Worm (Caenorhabditis elegans): Measurements from ENCODE around the gene tut-2.

DNA sequence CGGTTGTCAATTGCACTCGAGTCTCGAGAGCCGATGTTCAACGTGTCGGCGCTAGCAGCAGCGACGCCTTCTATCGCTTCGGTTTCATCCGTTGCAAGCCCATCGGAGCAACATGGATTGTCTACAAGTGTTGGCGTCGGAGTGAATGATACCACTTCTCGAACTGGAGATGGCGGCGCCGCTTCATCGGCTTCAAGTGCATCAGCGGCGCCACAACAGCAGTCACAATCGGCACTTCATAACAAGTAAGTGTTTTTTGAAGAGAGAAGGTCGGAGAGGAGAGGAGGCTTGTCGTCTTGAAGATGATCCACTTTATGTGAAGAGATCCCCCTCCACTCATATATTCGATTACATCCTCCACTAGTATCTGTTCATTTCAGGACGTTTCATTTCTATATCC is 14.6 kb downstream of the tut-2 start:
- TF ChIP-seq zag-1 (tag; optimal IDR thresholded peaks at IDR 0.05) (no peak), egl-27 (tag; optimal IDR thresholded peaks at IDR 0.05) (no peak), nhr-77 (tag; optimal IDR thresholded peaks at IDR 0.05) (no peak), aly-2 (tag; optimal IDR thresholded peaks at IDR 0.05) (no peak), mdl-1 (tag; optimal IDR thresholded peaks at IDR 0.05) (no peak), ztf-1 (GFP tag; conservative IDR thresholded peaks at IDR 0.05) (no peak), R02D3.7 (tag; optimal IDR thresholded peaks at IDR 0.05) (no peak), nhr-237 (tag; optimal IDR thresholded peaks at IDR 0.05) (no peak), ama-1 (optimal IDR thresholded peaks at IDR 0.05) (no peak), fos-1 (tag; optimal IDR thresholded peaks at IDR 0.05) (no peak), ceh-82 (tag; optimal IDR thresholded peaks at IDR 0.05) (no peak)
